Worm (Caenorhabditis elegans) whole organism, mixed stage, embryonic: ENCODE data around the gene daf-31.
A peak's percentile ranks its signal among the peaks of the same experiment; 100 is the strongest.

Source experiments
- M03D4.4 ChIP-seq: sonication (generic microtip); optimal IDR thresholded peaks from 2 replicates; lab custom pipeline; 2017; ENCODE audit warnings: mild to moderate bottlenecking, missing genetic modification characterization, missing compliant biosample characterization
- bed-3 ChIP-seq: fragments of 200-800 bp; sonication (Bioruptor generic); optimal IDR thresholded peaks from 3 replicates; lab custom pipeline; 2018; ENCODE audit warnings: mild to moderate bottlenecking, missing genetic modification characterization, moderate library complexity, missing compliant biosample characterization
- blmp-1 ChIP-seq: fragments of 150-350 bp; optimal IDR thresholded peaks from 2 replicates; lab custom pipeline; 2014; ENCODE audit warnings: missing biosample characterization, missing genetic modification characterization
- ceh-39 ChIP-seq: fragments of 150-350 bp; optimal IDR thresholded peaks from 2 replicates; lab custom pipeline; 2014; ENCODE audit warnings: missing biosample characterization, missing genetic modification characterization
- ceh-43 ChIP-seq: fragments of 200-800 bp; sonication (Bioruptor generic); optimal IDR thresholded peaks from 2 replicates; lab custom pipeline; 2018; ENCODE audit warnings: mild to moderate bottlenecking, missing genetic modification characterization, moderate library complexity, missing compliant biosample characterization
- ceh-83 ChIP-seq: fragments of 200-800 bp; sonication (Bioruptor generic); optimal IDR thresholded peaks from 2 replicates; lab custom pipeline; 2018; ENCODE audit warnings: mild to moderate bottlenecking, missing genetic modification characterization, missing compliant biosample characterization
- ces-1 ChIP-seq: fragments of 150-350 bp; optimal IDR thresholded peaks from 2 replicates; lab custom pipeline; 2014; ENCODE audit warnings: missing biosample characterization, missing genetic modification reagents, missing genetic modification characterization
- elt-1 ChIP-seq: sonication (generic microtip); optimal IDR thresholded peaks from 2 replicates; lab custom pipeline; 2017; ENCODE audit warnings: missing genetic modification characterization, mild to moderate bottlenecking, missing compliant biosample characterization, antibody characterized with exemption, moderate library complexity, borderline replicate concordance; ENCODE audit not compliant: insufficient read depth
- elt-3 ChIP-seq: fragments of 150-350 bp; optimal IDR thresholded peaks from 2 replicates; lab custom pipeline; 2014; ENCODE audit warnings: missing biosample characterization, missing genetic modification characterization
- ham-2 ChIP-seq: fragments of 200-800 bp; sonication (Bioruptor generic); optimal IDR thresholded peaks from 2 replicates; lab custom pipeline; 2018; ENCODE audit warnings: mild to moderate bottlenecking, missing genetic modification characterization, missing compliant biosample characterization
- hlh-1 ChIP-seq: fragments of 150-350 bp; optimal IDR thresholded peaks from 2 replicates; lab custom pipeline; 2014; ENCODE audit warnings: missing biosample characterization, missing genetic modification reagents, missing genetic modification characterization
- lin-13 ChIP-seq: fragments of 150-350 bp; optimal IDR thresholded peaks from 2 replicates; lab custom pipeline; 2014; ENCODE audit warnings: missing biosample characterization, missing genetic modification characterization
- lin-32 ChIP-seq: fragments of 200-800 bp; sonication (Bioruptor generic); optimal IDR thresholded peaks from 2 replicates; lab custom pipeline; 2018; ENCODE audit warnings: mild to moderate bottlenecking, missing genetic modification characterization, missing compliant biosample characterization
- lsy-2 ChIP-seq: fragments of 150-350 bp; optimal IDR thresholded peaks from 2 replicates; lab custom pipeline; 2014; ENCODE audit warnings: missing biosample characterization, missing genetic modification characterization
- mab-5 ChIP-seq: fragments of 150-350 bp; optimal IDR thresholded peaks from 2 replicates; lab custom pipeline; 2014; ENCODE audit warnings: missing biosample characterization, missing genetic modification characterization
- mep-1 ChIP-seq: fragments of 150-350 bp; optimal IDR thresholded peaks from 2 replicates; lab custom pipeline; 2017; ENCODE audit warnings: missing biosample characterization, missing genetic modification reagents, missing genetic modification characterization, inconsistent platforms
- nhr-12 ChIP-seq: fragments of 150-350 bp; optimal IDR thresholded peaks from 2 replicates; lab custom pipeline; 2014; ENCODE audit warnings: missing biosample characterization, missing genetic modification characterization
- nhr-2 ChIP-seq: fragments of 150-350 bp; optimal IDR thresholded peaks from 2 replicates; lab custom pipeline; 2014; ENCODE audit warnings: missing biosample characterization, missing genetic modification characterization
- nhr-28 ChIP-seq: fragments of 150-350 bp; optimal IDR thresholded peaks from 2 replicates; lab custom pipeline; 2014; ENCODE audit warnings: missing biosample characterization, missing genetic modification characterization
- nhr-76 ChIP-seq: sonication (generic microtip); optimal IDR thresholded peaks from 2 replicates; lab custom pipeline; 2017; ENCODE audit warnings: missing biosample characterization, missing genetic modification characterization
- pha-4 ChIP-seq: fragments of 150-350 bp; optimal IDR thresholded peaks from 2 replicates; lab custom pipeline; 2018; ENCODE audit warnings: missing biosample characterization, missing genetic modification reagents, missing genetic modification characterization
- snpc-4 ChIP-seq: fragments of 150-350 bp; optimal IDR thresholded peaks from 2 replicates; lab custom pipeline; 2014; ENCODE audit warnings: missing biosample characterization, missing genetic modification characterization
- sptf-1 ChIP-seq: sonication (generic microtip); optimal IDR thresholded peaks from 2 replicates; lab custom pipeline; 2017; ENCODE audit warnings: mild to moderate bottlenecking, missing genetic modification characterization, moderate library complexity, missing compliant biosample characterization
- tbx-8 ChIP-seq: fragments of 200-800 bp; sonication (Bioruptor generic); optimal IDR thresholded peaks from 2 replicates; lab custom pipeline; 2018; ENCODE audit warnings: mild to moderate bottlenecking, missing genetic modification characterization, moderate library complexity, missing compliant biosample characterization
- unc-120 ChIP-seq: sonication (generic microtip); optimal IDR thresholded peaks from 2 replicates; lab custom pipeline; 2017; ENCODE audit warnings: missing genetic modification characterization, missing compliant biosample characterization; ENCODE audit not compliant: poor library complexity, severe bottlenecking
- unc-39 ChIP-seq: fragments of 150-350 bp; optimal IDR thresholded peaks from 2 replicates; lab custom pipeline; 2014; ENCODE audit warnings: missing biosample characterization, missing genetic modification characterization
- unc-62 ChIP-seq: fragments of 150-350 bp; optimal IDR thresholded peaks from 2 replicates; lab custom pipeline; 2014; ENCODE audit warnings: missing biosample characterization, missing genetic modification reagents, missing genetic modification characterization
- zip-8 ChIP-seq: fragments of 150-350 bp; optimal IDR thresholded peaks from 2 replicates; lab custom pipeline; 2014; ENCODE audit warnings: missing biosample characterization, missing genetic modification characterization
- ztf-11 ChIP-seq: fragments of 150-350 bp; optimal IDR thresholded peaks from 2 replicates; lab custom pipeline; 2014; ENCODE audit warnings: missing biosample characterization, missing genetic modification characterization

Gene daf-31

DNA sequence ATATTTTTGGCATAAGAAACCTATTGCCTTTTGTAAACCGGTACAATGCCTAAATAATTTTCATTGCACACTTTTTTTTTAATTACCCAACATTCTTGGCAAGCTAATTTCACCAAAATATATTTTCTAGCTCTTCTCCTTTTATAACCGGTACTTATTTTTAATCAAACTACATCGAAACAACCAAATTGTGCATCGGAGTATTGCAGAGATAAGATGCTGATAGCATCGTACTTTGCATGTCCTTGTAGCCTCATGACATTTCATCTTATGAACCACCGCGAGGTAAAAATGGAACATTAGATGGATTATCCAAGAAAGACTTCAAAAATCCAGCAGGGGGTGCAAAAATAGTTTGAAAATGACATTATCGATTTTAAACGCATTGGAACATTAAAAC is 34.9 kb upstream of the daf-31 start:
- no peak for TF ChIP-seq M03D4.4 (tag; lab: Kevin White, UChicago)
- TF ChIP-seq ceh-83: no peak
- TF ChIP-seq unc-62 (GFP tag; lab: Kevin White, UChicago): no peak
- no peak for TF ChIP-seq mab-5 (tag; lab: Kevin White, UChicago)
- peak; percentile 56 for TF ChIP-seq elt-1 (tag; lab: Kevin White, UChicago)
- TF ChIP-seq tbx-8 (GFP tag; lab: Kevin White, UChicago): no peak

DNA sequence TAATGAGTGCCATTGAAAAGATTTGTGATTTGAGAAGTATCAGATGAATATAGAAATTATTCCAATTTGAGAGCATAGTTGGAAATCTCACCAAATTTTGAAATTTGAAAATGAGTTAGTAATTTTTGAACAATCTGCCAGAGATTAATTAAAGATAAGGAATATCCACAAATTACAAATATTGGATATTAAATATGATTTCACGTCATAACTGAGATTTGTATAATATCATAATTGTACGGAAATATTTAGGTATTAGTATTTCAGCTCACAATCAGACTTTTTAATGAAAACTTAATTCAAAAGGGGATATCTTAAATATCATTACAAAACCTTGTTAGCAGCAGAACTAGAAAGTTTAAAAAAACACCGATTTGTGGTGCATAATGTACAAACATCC is 30.2 kb upstream of the daf-31 start, which contains the start of gene K07H8.7:
K07H8.7 (minus strand) TSS at position 101 of the 400 bp plus-strand sequence.
- no peak for TF ChIP-seq pha-4 (tag; lab: Kevin White, UChicago)
- no peak for TF ChIP-seq hlh-1 (tag; lab: Kevin White, UChicago)
- TF ChIP-seq lin-13 (tag; lab: Kevin White, UChicago): no peak
- no peak for TF ChIP-seq elt-1 (tag; lab: Kevin White, UChicago)
- TF ChIP-seq unc-62 (GFP tag; lab: Kevin White, UChicago): no peak
- TF ChIP-seq unc-120 (tag; lab: Kevin White, UChicago): no peak
- TF ChIP-seq zip-8 (tag; lab: Kevin White, UChicago): no peak
- TF ChIP-seq ceh-43: no peak
- no peak for TF ChIP-seq nhr-28 (tag; lab: Kevin White, UChicago)
- no peak for TF ChIP-seq mep-1 (tag; lab: Kevin White, UChicago)
- TF ChIP-seq nhr-12: no peak
- TF ChIP-seq nhr-2 (tag; lab: Kevin White, UChicago): no peak
- no peak for TF ChIP-seq unc-39 (tag; lab: Kevin White, UChicago)
- TF ChIP-seq sptf-1 (tag; lab: Kevin White, UChicago): no peak
- TF ChIP-seq ham-2 (GFP tag; lab: Kevin White, UChicago): no peak
- no peak for TF ChIP-seq blmp-1
- no peak for TF ChIP-seq lsy-2 (tag; lab: Kevin White, UChicago)
- TF ChIP-seq ztf-11 (tag; lab: Kevin White, UChicago): no peak
- no peak for TF ChIP-seq M03D4.4 (tag; lab: Kevin White, UChicago)
- no peak for TF ChIP-seq snpc-4 (tag; lab: Kevin White, UChicago)
- TF ChIP-seq, all 35 proteins: peak for 0

DNA sequence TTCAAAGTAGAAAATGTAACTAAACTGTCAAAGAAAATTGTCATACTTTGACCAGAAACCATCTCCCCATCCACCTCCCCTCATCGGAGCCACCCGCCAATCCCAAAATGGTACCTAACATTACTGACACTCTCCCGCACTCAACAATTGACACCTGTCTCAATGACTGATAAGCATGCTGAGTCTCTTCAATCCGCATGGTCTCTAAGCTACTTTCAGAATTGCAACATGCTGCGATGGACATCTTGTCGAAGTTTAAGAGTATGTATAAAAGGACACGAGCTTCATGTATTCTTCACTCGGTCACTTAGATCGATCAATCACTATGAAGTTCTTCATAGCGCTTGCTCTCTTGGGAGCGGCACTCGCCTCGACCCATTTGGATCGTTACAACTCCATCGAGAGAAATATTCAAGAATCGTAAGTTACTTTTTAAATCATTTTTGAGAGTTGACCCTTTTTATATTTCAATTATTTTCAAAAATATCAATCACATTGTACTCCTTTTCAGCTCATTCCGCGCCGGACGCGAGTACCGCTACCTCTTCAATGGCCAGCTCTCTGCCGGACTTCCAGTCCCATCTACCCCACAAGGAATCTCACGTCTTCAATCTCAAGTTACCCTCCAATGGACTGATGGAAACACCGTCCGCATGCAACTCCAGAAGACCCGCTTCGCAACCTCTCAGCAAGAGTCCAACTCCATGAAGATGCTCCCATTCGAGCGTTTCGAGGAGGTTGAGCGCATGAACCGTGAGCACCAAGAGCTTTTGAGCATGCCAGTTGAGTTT is 29.0 kb upstream of the daf-31 start, which contains the start of gene vit-6:
vit-6 (plus strand) TSS at position 310 of the 791 bp plus-strand sequence.
- TF ChIP-seq lin-13 (tag; lab: Kevin White, UChicago) (no peak), ces-1 (no peak), ceh-39 (tag; lab: Kevin White, UChicago) (no peak)

DNA sequence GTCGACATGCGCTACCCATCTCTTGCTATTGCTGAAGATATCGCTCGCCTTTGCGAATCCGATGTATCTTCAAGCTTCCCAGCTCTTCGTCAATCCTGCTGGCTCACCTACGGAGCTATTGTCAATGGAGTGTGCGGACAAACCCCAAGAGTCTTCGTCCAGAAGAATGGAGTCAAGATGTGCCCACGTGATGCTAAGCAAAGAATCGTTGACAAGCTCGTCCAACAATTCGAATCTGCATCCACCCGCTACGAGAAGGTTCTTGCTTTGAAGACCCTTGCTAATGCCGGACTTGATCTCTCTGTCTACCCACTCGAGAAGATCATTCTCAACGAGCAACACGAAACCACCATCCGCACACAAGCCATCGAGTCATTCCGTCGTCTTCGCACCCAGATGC is 27.4 kb upstream of the daf-31 start:
- TF ChIP-seq blmp-1 (no peak), unc-62 (GFP tag; lab: Kevin White, UChicago) (no peak), unc-39 (tag; lab: Kevin White, UChicago) (no peak), ceh-39 (tag; lab: Kevin White, UChicago) (no peak), ham-2 (GFP tag; lab: Kevin White, UChicago) (no peak), lsy-2 (tag; lab: Kevin White, UChicago) (no peak), mep-1 (tag; lab: Kevin White, UChicago) (no peak), elt-1 (tag; lab: Kevin White, UChicago) (no peak), bed-3 (GFP tag; lab: Kevin White, UChicago) (no peak), elt-3 (tag; lab: Kevin White, UChicago) (no peak), nhr-76 (tag; lab: Kevin White, UChicago) (no peak), lin-32 (GFP tag; lab: Kevin White, UChicago) (no peak), ztf-11 (tag; lab: Kevin White, UChicago) (no peak), lin-13 (tag; lab: Kevin White, UChicago) (no peak), snpc-4 (tag; lab: Kevin White, UChicago) (no peak), M03D4.4 (tag; lab: Kevin White, UChicago) (no peak), nhr-2 (tag; lab: Kevin White, UChicago) (no peak)
